Fruit fly (Drosophila melanogaster) whole organism, embryonic: ENCODE measurements around the gene CG32700.
A peak's percentile ranks its signal among the peaks of the same experiment; 100 is the strongest.

Source experiments
- Aef1 ChIP-seq: fragments of 200-800 bp; sonication (Bioruptor generic); IDR thresholded peaks from 3 replicates; pipeline ENCODE4 v1.3.6; 2022; ENCODE audit warnings: missing biosample characterization, missing genetic modification characterization
- Bgb ChIP-seq: fragments of 200-800 bp; sonication (Bioruptor generic); IDR thresholded peaks from 2 replicates; pipeline ENCODE4 v1.3.6; 2022; ENCODE audit warnings: missing biosample characterization, missing genetic modification characterization; ENCODE audit not compliant: partially characterized antibody
- CG11696 ChIP-seq: fragments of 200-800 bp; sonication (Bioruptor generic); IDR thresholded peaks from 2 replicates; pipeline ENCODE4 v1.3.6; 2022; ENCODE audit warnings: missing biosample characterization, missing genetic modification characterization
- CG11723 ChIP-seq: fragments of 200-800 bp; sonication (Bioruptor generic); optimal IDR thresholded peaks from 2 replicates; lab custom pipeline; 2017; ENCODE audit warnings: missing biosample characterization, mild to moderate bottlenecking, missing genetic modification characterization
- CG12236 ChIP-seq: fragments of 200-800 bp; sonication (Bioruptor generic); optimal IDR thresholded peaks from 2 replicates; lab custom pipeline; 2016; ENCODE audit warnings: missing biosample characterization, missing genetic modification characterization
- CG12744 ChIP-seq: fragments of 200-800 bp; sonication (Bioruptor generic); optimal IDR thresholded peaks from 2 replicates; lab custom pipeline; 2016; ENCODE audit warnings: missing biosample characterization, missing genetic modification characterization
- CG15514 ChIP-seq: fragments of 200-800 bp; sonication (Bioruptor generic); optimal IDR thresholded peaks from 3 replicates; lab custom pipeline; 2017; ENCODE audit warnings: missing biosample characterization, missing genetic modification characterization, mild to moderate bottlenecking, moderate library complexity, missing genetic modification reagents
- CG2199 ChIP-seq: fragments of 200-800 bp; sonication (Bioruptor generic); IDR thresholded peaks from 3 replicates; pipeline ENCODE4 v1.3.6; 2022; ENCODE audit warnings: missing biosample characterization, missing genetic modification characterization
- CG2875 ChIP-seq: fragments of 200-800 bp; sonication (Bioruptor generic); optimal IDR thresholded peaks from 2 replicates; lab custom pipeline; 2017; ENCODE audit warnings: missing biosample characterization, mild to moderate bottlenecking, missing genetic modification characterization, missing genetic modification reagents
- CG32772 ChIP-seq: fragments of 200-800 bp; sonication (Bioruptor generic); IDR thresholded peaks from 2 replicates; pipeline ENCODE4 v1.3.6; 2022; ENCODE audit warnings: missing biosample characterization, missing genetic modification characterization
- CG3847 ChIP-seq: fragments of 200-800 bp; sonication (Bioruptor generic); IDR thresholded peaks from 2 replicates; pipeline ENCODE4 v1.3.6; 2022; ENCODE audit warnings: missing biosample characterization, missing genetic modification characterization
- CG4424 ChIP-seq: fragments of 200-800 bp; sonication (Bioruptor generic); optimal IDR thresholded peaks from 3 replicates; lab custom pipeline; 2016; ENCODE audit warnings: missing biosample characterization, missing genetic modification characterization
- CG5245 ChIP-seq: fragments of 200-800 bp; sonication (Bioruptor generic); optimal IDR thresholded peaks from 3 replicates; lab custom pipeline; 2016; ENCODE audit warnings: missing biosample characterization, missing genetic modification characterization
- CG6254 ChIP-seq: fragments of 200-800 bp; sonication (Bioruptor generic); optimal IDR thresholded peaks from 3 replicates; lab custom pipeline; 2017; ENCODE audit warnings: mild to moderate bottlenecking, missing biosample characterization, missing genetic modification reagents, missing genetic modification characterization
- CG7271 ChIP-seq: fragments of 200-800 bp; sonication (Bioruptor generic); optimal IDR thresholded peaks from 2 replicates; lab custom pipeline; 2018; ENCODE audit warnings: missing biosample characterization, mild to moderate bottlenecking, missing genetic modification characterization, moderate library complexity
- CG8478 ChIP-seq: fragments of >200 bp; optimal IDR thresholded peaks from 2 replicates; lab custom pipeline; 2018
- GATAe ChIP-seq: fragments of 200-800 bp; sonication (Bioruptor generic); conservative IDR thresholded peaks from 2 replicates; pipeline ENCODE4 v1.3.6; 2022; ENCODE audit warnings: missing biosample characterization, missing genetic modification characterization
- Hey ChIP-seq: fragments of 200-800 bp; sonication (Bioruptor generic); optimal IDR thresholded peaks from 3 replicates; lab custom pipeline; 2018; ENCODE audit warnings: missing biosample characterization, mild to moderate bottlenecking, missing genetic modification characterization
- Mes4 ChIP-seq: fragments of 200-800 bp; sonication (Bioruptor generic); optimal IDR thresholded peaks from 2 replicates; lab custom pipeline; 2016; ENCODE audit warnings: missing biosample characterization, missing genetic modification characterization
- Nf-YA ChIP-seq: fragments of 200-800 bp; sonication (Bioruptor generic); IDR thresholded peaks from 2 replicates; pipeline ENCODE4 v1.3.6; 2022; ENCODE audit warnings: missing biosample characterization, missing genetic modification characterization
- Nf-YB ChIP-seq: fragments of 200-800 bp; sonication (Bioruptor generic); optimal IDR thresholded peaks from 3 replicates; lab custom pipeline; 2019; ENCODE audit warnings: missing biosample characterization, mild to moderate bottlenecking, missing genetic modification characterization, moderate library complexity
- NfI ChIP-seq: fragments of 200-800 bp; sonication (Bioruptor generic); optimal IDR thresholded peaks from 3 replicates; lab custom pipeline; 2018; ENCODE audit warnings: missing biosample characterization, mild to moderate bottlenecking, missing genetic modification characterization, moderate library complexity
- Opbp ChIP-seq: fragments of 200-800 bp; sonication (Bioruptor generic); IDR thresholded peaks from 3 replicates; pipeline ENCODE4 v1.3.6; 2022; ENCODE audit warnings: missing biosample characterization, missing genetic modification characterization; ENCODE audit not compliant: partially characterized antibody
- Rfx ChIP-seq: fragments of 200-800 bp; sonication (Bioruptor generic); IDR thresholded peaks from 2 replicates; pipeline ENCODE4 v1.3.6; 2022; ENCODE audit warnings: missing biosample characterization, missing genetic modification characterization
- Taf1 ChIP-seq: fragments of 200-800 bp; sonication (Bioruptor generic); IDR thresholded peaks from 2 replicates; pipeline ENCODE4 v1.3.6; 2022; ENCODE audit warnings: missing biosample characterization, missing genetic modification characterization
- bsh ChIP-seq, 2 experiments: fragments of 200-800 bp; sonication (Bioruptor generic); optimal IDR thresholded peaks; 2 replicates each; lab custom pipeline; 2017 to 2018; ENCODE audit warnings: mild to moderate bottlenecking in 2 of 2, missing biosample characterization in 2 of 2, missing genetic modification characterization in 2 of 2, moderate library complexity in 1 of 2
- cg ChIP-seq: fragments of 200-800 bp; sonication (Bioruptor generic); optimal IDR thresholded peaks from 3 replicates; lab custom pipeline; 2019; ENCODE audit warnings: missing biosample characterization, mild to moderate bottlenecking, missing genetic modification characterization, moderate library complexity
- crc ChIP-seq: fragments of 200-800 bp; sonication (Bioruptor generic); optimal IDR thresholded peaks from 2 replicates; lab custom pipeline; 2016; ENCODE audit warnings: missing biosample characterization, missing genetic modification characterization
- crp ChIP-seq, 2 experiments: fragments of 200-800 bp; sonication (Bioruptor generic); optimal IDR thresholded peaks; 2 replicates in 1 of 2; 3 replicates in 1 of 2; lab custom pipeline; 2017; ENCODE audit warnings: missing biosample characterization in 2 of 2, missing genetic modification characterization in 2 of 2, mild to moderate bottlenecking in 1 of 2, moderate library complexity in 1 of 2
- grau ChIP-seq: fragments of 200-800 bp; optimal IDR thresholded peaks from 3 replicates; lab custom pipeline; 2019; ENCODE audit warnings: missing biosample characterization, mild to moderate bottlenecking, missing genetic modification characterization, moderate library complexity
- grn ChIP-seq: fragments of 200-800 bp; sonication (Bioruptor generic); optimal IDR thresholded peaks from 3 replicates; lab custom pipeline; 2017; ENCODE audit warnings: missing biosample characterization, missing genetic modification characterization
- h ChIP-seq: fragments of >200 bp; optimal IDR thresholded peaks from 2 replicates; lab custom pipeline; 2017
- inv ChIP-seq: fragments of 200-800 bp; sonication (Bioruptor generic); IDR thresholded peaks from 2 replicates; pipeline ENCODE4 v1.3.6; 2022; ENCODE audit warnings: missing biosample characterization, missing genetic modification characterization; ENCODE audit not compliant: partially characterized antibody
- kay ChIP-seq: fragments of 200-800 bp; sonication (Bioruptor generic); optimal IDR thresholded peaks from 2 replicates; lab custom pipeline; 2016; ENCODE audit warnings: missing biosample characterization, missing genetic modification characterization
- kni ChIP-seq: fragments of 200-800 bp; sonication (Bioruptor generic); optimal IDR thresholded peaks from 3 replicates; lab custom pipeline; 2017; ENCODE audit warnings: mild to moderate bottlenecking, missing biosample characterization, missing genetic modification reagents, missing genetic modification characterization
- lbe ChIP-seq: fragments of 200-800 bp; sonication (Bioruptor generic); optimal IDR thresholded peaks from 2 replicates; lab custom pipeline; 2016; ENCODE audit warnings: missing biosample characterization, mild to moderate bottlenecking, missing genetic modification characterization
- lov ChIP-seq, 2 experiments: fragments of 200-800 bp in 1 of 2; fragments of >200 bp in 1 of 2; sonication (Bioruptor generic) in 1 of 2; IDR thresholded peaks in 1 of 2; optimal IDR thresholded peaks in 1 of 2; 2 replicates in 1 of 2; 3 replicates in 1 of 2; pipeline versions ENCODE4 v1.3.6 to Lab custom; 2017 to 2022; ENCODE audit warnings: missing biosample characterization in 1 of 2, missing genetic modification characterization in 1 of 2
- nmo ChIP-seq: fragments of 200-800 bp; sonication (Bioruptor generic); optimal IDR thresholded peaks from 2 replicates; lab custom pipeline; 2018; ENCODE audit warnings: missing biosample characterization, mild to moderate bottlenecking, missing genetic modification characterization, moderate library complexity
- nom ChIP-seq: fragments of 200-800 bp; sonication (Bioruptor generic); optimal IDR thresholded peaks from 2 replicates; lab custom pipeline; 2017; ENCODE audit warnings: missing biosample characterization, missing genetic modification characterization, mild to moderate bottlenecking, moderate library complexity, missing genetic modification reagents
- onecut ChIP-seq: fragments of 200-800 bp; sonication (Bioruptor generic); IDR thresholded peaks from 2 replicates; pipeline ENCODE4 v1.3.6; 2022; ENCODE audit warnings: missing biosample characterization, missing genetic modification characterization
- pfk ChIP-seq: fragments of 200-800 bp; sonication (Bioruptor generic); optimal IDR thresholded peaks from 2 replicates; lab custom pipeline; 2018; ENCODE audit warnings: missing biosample characterization, mild to moderate bottlenecking, missing genetic modification characterization, moderate library complexity
- prd ChIP-seq, 3 experiments: fragments of >200 bp in 2 of 3; fragments of 200-800 bp in 1 of 3; sonication (Bioruptor generic) in 1 of 3; optimal IDR thresholded peaks in 2 of 3; IDR thresholded peaks in 1 of 3; 2 replicates in 2 of 3; 3 replicates in 1 of 3; pipeline versions ENCODE4 v1.3.6 to Lab custom; 2017 to 2022; ENCODE audit warnings: missing biosample characterization in 1 of 3, missing genetic modification characterization in 1 of 3
- seq ChIP-seq: fragments of 200-800 bp; sonication (Bioruptor generic); IDR thresholded peaks from 2 replicates; pipeline ENCODE4 v1.3.6; 2022; ENCODE audit warnings: missing biosample characterization, missing genetic modification characterization
- trem ChIP-seq: fragments of 200-800 bp; optimal IDR thresholded peaks from 3 replicates; lab custom pipeline; 2019; ENCODE audit warnings: missing biosample characterization, mild to moderate bottlenecking, missing genetic modification characterization, moderate library complexity
- unc-4 ChIP-seq: fragments of 200-800 bp; sonication (Bioruptor generic); IDR thresholded peaks from 2 replicates; pipeline ENCODE4 v1.3.6; 2022; ENCODE audit warnings: missing biosample characterization, missing genetic modification characterization; ENCODE audit not compliant: partially characterized antibody
- wor ChIP-seq: fragments of 200-800 bp; sonication (Bioruptor generic); IDR thresholded peaks from 2 replicates; pipeline ENCODE4 v1.3.6; 2022; ENCODE audit warnings: missing biosample characterization, missing genetic modification characterization

The CG32700 gene

dm6 chrX:9554346-9554808 lies 3.7 kb upstream of the CG32700 start, which contains the start of gene RpS28b (continued):
- TF ChIP-seq lov (optimal IDR thresholded peaks at IDR 0.05; lab: Kevin White, UChicago) (no peak), lov (GFP tag; IDR thresholded peaks at IDR 0.05; lab: Robert Waterston, UW) (peak; percentile 97), lbe (peak; percentile 15), prd (optimal IDR thresholded peaks at IDR 0.05; lab: Kevin White, UChicago) (no peak), prd (GFP tag; IDR thresholded peaks at IDR 0.05; lab: Robert Waterston, UW) (peak; percentile 81), CG2199 (GFP tag; lab: Robert Waterston, UW) (peak; percentile 90), CG32772 (GFP tag; lab: Robert Waterston, UW) (peak; percentile 91), Taf1 (GFP tag; lab: Robert Waterston, UW) (peak; percentile 51; the same call in 1 of the 2 replicates), Opbp (GFP tag; lab: Robert Waterston, UW) (peak; percentile 100), CG15514 (GFP tag; lab: Kevin White, UChicago) (peak; percentile 90), kay (GFP tag; lab: Kevin White, UChicago) (no peak), crc (GFP tag; lab: Kevin White, UChicago) (peak; percentile 69), CG8478 (no peak), pfk (peak; percentile 80), bsh (GFP tag; optimal IDR thresholded peaks at IDR 0.05; lab: Kevin White, UChicago) (peak; percentile 61 to 71), Aef1 (GFP tag; lab: Robert Waterston, UW) (peak; percentile 89)

dm6 chrX:9553545-9554320 lies 3.1 kb upstream of the CG32700 start:
- TF ChIP-seq Mes4 (GFP tag; lab: Kevin White, UChicago) (peak; percentile 58), CG5245 (peak; percentile 78), GATAe (GFP tag; lab: Robert Waterston, UW) (peak; percentile 43; the same call in 1 of the 2 replicates), CG11723 (peak; percentile 81), grau (tag; lab: Kevin White, UChicago) (peak; percentile 89), nmo (GFP tag; lab: Kevin White, UChicago) (peak; percentile 87), nom (GFP tag; lab: Kevin White, UChicago) (peak; percentile 81), cg (GFP tag; lab: Kevin White, UChicago) (no peak), CG6254 (GFP tag; lab: Kevin White, UChicago) (peak; percentile 77), CG7271 (peak; percentile 71), Nf-YB (GFP tag; lab: Kevin White, UChicago) (peak; percentile 73), CG32772 (GFP tag; lab: Robert Waterston, UW) (peak; percentile 77), seq (GFP tag; lab: Robert Waterston, UW) (peak; percentile 89), kni (GFP tag; lab: Kevin White, UChicago) (peak; percentile 45), trem (tag; lab: Kevin White, UChicago) (peak; percentile 80), CG11696 (GFP tag; lab: Robert Waterston, UW) (0 out of 2 replicates have a peak, but pooled peaks have one; percentile 39), Nf-YA (peak; percentile 42), NfI (GFP tag; lab: Kevin White, UChicago) (peak; percentile 84), crp (GFP tag; optimal IDR thresholded peaks at IDR 0.05; lab: Kevin White, UChicago) (peak in 1 of 2 experiments; percentile 28), grn (GFP tag; lab: Kevin White, UChicago) (peak; percentile 28), Hey (peak; percentile 48), wor (GFP tag; lab: Robert Waterston, UW) (peak; percentile 61), CG12236 (GFP tag; lab: Kevin White, UChicago) (peak; percentile 63), unc-4 (GFP tag; lab: Robert Waterston, UW) (0 out of 2 replicates have a peak, but pooled peaks have one; percentile 19), CG12744 (GFP tag; lab: Kevin White, UChicago) (peak; percentile 63), CG3847 (peak; percentile 89), h (lab: Kevin White, UChicago) (no peak), Bgb (GFP tag; lab: Robert Waterston, UW) (peak; percentile 55), CG4424 (GFP tag; lab: Kevin White, UChicago) (peak; percentile 89), onecut (GFP tag; lab: Robert Waterston, UW) (peak; percentile 81), Rfx (GFP tag; lab: Robert Waterston, UW) (peak; percentile 92), CG2875 (GFP tag; lab: Kevin White, UChicago) (peak; percentile 75), inv (GFP tag; lab: Robert Waterston, UW) (no peak)
